Fruit fly (Drosophila melanogaster) whole organism, embryonic: ENCODE measurements around the gene Actn3.

ENCODE experiments used
- CG11085 ChIP-seq: fragments of 200-800 bp; sonication (Bioruptor generic); IDR thresholded peaks from 2 replicates; pipeline ENCODE4 v1.3.6; 2022; ENCODE audit warnings: missing biosample characterization, missing genetic modification characterization
- CG12071 ChIP-seq: fragments of 200-800 bp; sonication (Bioruptor generic); optimal IDR thresholded peaks from 3 replicates; lab custom pipeline; 2018; ENCODE audit warnings: missing biosample characterization, mild to moderate bottlenecking, missing genetic modification characterization
- CG14050 ChIP-seq: fragments of 200-800 bp; sonication (Bioruptor generic); IDR thresholded peaks from 3 replicates; pipeline ENCODE4 v1.3.6; 2022; ENCODE audit warnings: missing biosample characterization, missing genetic modification characterization
- CG14667 ChIP-seq: fragments of 200-800 bp; sonication (Bioruptor generic); IDR thresholded peaks from 2 replicates; pipeline ENCODE4 v1.3.6; 2022; ENCODE audit warnings: missing biosample characterization, missing genetic modification characterization
- CG16779 ChIP-seq: fragments of 200-800 bp; sonication (Bioruptor generic); IDR thresholded peaks from 2 replicates; pipeline ENCODE4 v1.3.6; 2022; ENCODE audit warnings: missing biosample characterization, missing genetic modification characterization
- CG16815 ChIP-seq: fragments of 200-800 bp; sonication (Bioruptor generic); optimal IDR thresholded peaks from 3 replicates; lab custom pipeline; 2017; ENCODE audit warnings: missing biosample characterization, mild to moderate bottlenecking, missing genetic modification characterization
- CG17829 ChIP-seq: fragments of 200-800 bp; optimal IDR thresholded peaks from 2 replicates; lab custom pipeline; 2019; ENCODE audit warnings: missing biosample characterization, mild to moderate bottlenecking, missing genetic modification characterization, moderate library complexity
- CG18011 ChIP-seq: fragments of 200-800 bp; sonication (Bioruptor generic); optimal IDR thresholded peaks from 2 replicates; lab custom pipeline; 2017; ENCODE audit warnings: missing biosample characterization, missing genetic modification characterization, mild to moderate bottlenecking, moderate library complexity, missing genotype
- CG31224 ChIP-seq: fragments of 200-800 bp; sonication (Bioruptor generic); IDR thresholded peaks from 2 replicates; pipeline ENCODE4 v1.3.6; 2022; ENCODE audit warnings: missing biosample characterization, missing genetic modification characterization
- CG6683 ChIP-seq: fragments of 200-800 bp; sonication (Bioruptor generic); optimal IDR thresholded peaks from 2 replicates; lab custom pipeline; 2017; ENCODE audit warnings: missing biosample characterization, mild to moderate bottlenecking, missing genetic modification characterization, missing genetic modification reagents
- CG7963 ChIP-seq: fragments of 200-800 bp; sonication (Bioruptor generic); IDR thresholded peaks from 3 replicates; pipeline ENCODE4 v1.3.6; 2022; ENCODE audit warnings: missing biosample characterization, missing genetic modification characterization; ENCODE audit not compliant: partially characterized antibody
- CG8359 ChIP-seq: fragments of 200-800 bp; sonication (Bioruptor generic); optimal IDR thresholded peaks from 2 replicates; lab custom pipeline; 2017; ENCODE audit warnings: missing biosample characterization, mild to moderate bottlenecking, missing genetic modification characterization, borderline replicate concordance
- CG8765 ChIP-seq: fragments of 200-800 bp; sonication (Bioruptor generic); IDR thresholded peaks from 2 replicates; pipeline ENCODE4 v1.3.6; 2022; ENCODE audit warnings: missing biosample characterization, missing genetic modification characterization
- CG8924 ChIP-seq: fragments of 200-800 bp; optimal IDR thresholded peaks from 3 replicates; lab custom pipeline; 2019; ENCODE audit warnings: missing biosample characterization, mild to moderate bottlenecking, missing genetic modification characterization, moderate library complexity
- Dip3 ChIP-seq: fragments of 200-800 bp; sonication (Bioruptor generic); optimal IDR thresholded peaks from 3 replicates; lab custom pipeline; 2016; ENCODE audit warnings: missing biosample characterization, missing genetic modification characterization
- Dref ChIP-seq: fragments of 200-800 bp; sonication (Bioruptor generic); IDR thresholded peaks from 2 replicates; pipeline ENCODE4 v1.3.6; 2022; ENCODE audit warnings: missing biosample characterization, missing genetic modification characterization
- Gug ChIP-seq: fragments of 200-800 bp; sonication (Bioruptor generic); IDR thresholded peaks from 4 replicates; pipeline ENCODE4 v1.3.6; 2022; ENCODE audit warnings: missing biosample characterization, missing genetic modification characterization
- Hey ChIP-seq: fragments of 200-800 bp; sonication (Bioruptor generic); optimal IDR thresholded peaks from 3 replicates; lab custom pipeline; 2018; ENCODE audit warnings: missing biosample characterization, mild to moderate bottlenecking, missing genetic modification characterization
- Mrtf ChIP-seq: fragments of 200-800 bp; sonication (Bioruptor generic); IDR thresholded peaks from 3 replicates; pipeline ENCODE4 v1.3.6; 2022; ENCODE audit warnings: missing biosample characterization, missing genetic modification characterization
- Oli ChIP-seq: fragments of 200-800 bp; sonication (Bioruptor generic); optimal IDR thresholded peaks from 2 replicates; lab custom pipeline; 2018; ENCODE audit warnings: missing biosample characterization, mild to moderate bottlenecking, missing genetic modification characterization, moderate library complexity
- Spps ChIP-seq: fragments of 200-800 bp; sonication (Bioruptor generic); optimal IDR thresholded peaks from 2 replicates; lab custom pipeline; 2018; ENCODE audit warnings: missing biosample characterization, mild to moderate bottlenecking, missing genetic modification characterization
- ara ChIP-seq: fragments of 200-800 bp; sonication (Bioruptor generic); IDR thresholded peaks from 2 replicates; pipeline ENCODE4 v1.3.6; 2022; ENCODE audit warnings: missing biosample characterization, missing genetic modification characterization
- bab2 ChIP-seq: fragments of 200-800 bp; sonication (Bioruptor generic); optimal IDR thresholded peaks from 2 replicates; lab custom pipeline; 2016; ENCODE audit warnings: missing biosample characterization, missing genetic modification characterization
- bbx ChIP-seq: fragments of 200-800 bp; sonication (Bioruptor generic); IDR thresholded peaks from 2 replicates; pipeline ENCODE4 v1.3.6; 2022; ENCODE audit warnings: missing biosample characterization, missing genetic modification characterization; ENCODE audit not compliant: partially characterized antibody
- bowl ChIP-seq: fragments of 200-800 bp; sonication (Bioruptor generic); IDR thresholded peaks from 2 replicates; pipeline ENCODE4 v1.3.6; 2022; ENCODE audit warnings: missing biosample characterization, missing genetic modification characterization
- cas ChIP-seq: fragments of 200-800 bp; sonication (Bioruptor generic); IDR thresholded peaks from 2 replicates; pipeline ENCODE4 v1.3.6; 2022; ENCODE audit warnings: missing biosample characterization, missing genetic modification characterization
- chif ChIP-seq, 2 experiments: fragments of 200-800 bp; sonication (Bioruptor generic); optimal IDR thresholded peaks; 3 replicates each; lab custom pipeline; 2016; ENCODE audit warnings: missing biosample characterization in 2 of 2, missing genetic modification characterization in 2 of 2
- crp ChIP-seq, 2 experiments: fragments of 200-800 bp; sonication (Bioruptor generic); optimal IDR thresholded peaks; 2 replicates in 1 of 2; 3 replicates in 1 of 2; lab custom pipeline; 2017; ENCODE audit warnings: missing biosample characterization in 2 of 2, missing genetic modification characterization in 2 of 2, mild to moderate bottlenecking in 1 of 2, moderate library complexity in 1 of 2
- da ChIP-seq: fragments of 200-800 bp; sonication (Bioruptor generic); optimal IDR thresholded peaks from 2 replicates; lab custom pipeline; 2016; ENCODE audit warnings: missing biosample characterization, missing genetic modification characterization
- fd102C ChIP-seq: fragments of 200-800 bp; sonication (Bioruptor generic); optimal IDR thresholded peaks from 2 replicates; lab custom pipeline; 2018; ENCODE audit warnings: missing biosample characterization, mild to moderate bottlenecking, missing genetic modification characterization, moderate library complexity
- fd64A ChIP-seq: fragments of 200-800 bp; sonication (Bioruptor generic); optimal IDR thresholded peaks from 3 replicates; lab custom pipeline; 2018; ENCODE audit warnings: missing biosample characterization, mild to moderate bottlenecking, missing genetic modification characterization
- fd96Cb ChIP-seq: fragments of 200-800 bp; sonication (Bioruptor generic); optimal IDR thresholded peaks from 2 replicates; lab custom pipeline; 2018; ENCODE audit warnings: missing biosample characterization, mild to moderate bottlenecking, missing genetic modification characterization, moderate library complexity
- hth ChIP-seq: fragments of >200 bp; optimal IDR thresholded peaks from 2 replicates; lab custom pipeline; 2017; ENCODE audit warnings: inconsistent platforms
- lbe ChIP-seq: fragments of 200-800 bp; sonication (Bioruptor generic); optimal IDR thresholded peaks from 2 replicates; lab custom pipeline; 2016; ENCODE audit warnings: missing biosample characterization, mild to moderate bottlenecking, missing genetic modification characterization
- org-1 ChIP-seq: fragments of 200-800 bp; sonication (Bioruptor generic); optimal IDR thresholded peaks from 2 replicates; lab custom pipeline; 2017; ENCODE audit warnings: missing biosample characterization, missing genetic modification characterization
- pfk ChIP-seq: fragments of 200-800 bp; sonication (Bioruptor generic); optimal IDR thresholded peaks from 2 replicates; lab custom pipeline; 2018; ENCODE audit warnings: missing biosample characterization, mild to moderate bottlenecking, missing genetic modification characterization, moderate library complexity
- prd ChIP-seq, 3 experiments: fragments of >200 bp in 2 of 3; fragments of 200-800 bp in 1 of 3; sonication (Bioruptor generic) in 1 of 3; optimal IDR thresholded peaks in 2 of 3; IDR thresholded peaks in 1 of 3; 2 replicates in 2 of 3; 3 replicates in 1 of 3; pipeline versions ENCODE4 v1.3.6 to Lab custom; 2017 to 2022; ENCODE audit warnings: missing biosample characterization in 1 of 3, missing genetic modification characterization in 1 of 3
- psq ChIP-seq: fragments of 200-800 bp; sonication (Bioruptor generic); optimal IDR thresholded peaks from 2 replicates; lab custom pipeline; 2017; ENCODE audit warnings: missing biosample characterization, missing genetic modification characterization
- pzg ChIP-seq: fragments of 200-800 bp; sonication (Bioruptor generic); optimal IDR thresholded peaks from 3 replicates; lab custom pipeline; 2018; ENCODE audit warnings: missing biosample characterization, mild to moderate bottlenecking, missing genetic modification characterization, moderate library complexity
- run ChIP-seq: fragments of 200-800 bp; sonication (Bioruptor generic); optimal IDR thresholded peaks from 3 replicates; lab custom pipeline; 2018; ENCODE audit warnings: missing biosample characterization, mild to moderate bottlenecking, missing genetic modification characterization
- sc ChIP-seq, 3 experiments: fragments of >200 bp in 2 of 3; fragments of 200-800 bp in 1 of 3; sonication (Bioruptor generic) in 1 of 3; optimal IDR thresholded peaks; 2 replicates in 2 of 3; 3 replicates in 1 of 3; lab custom pipeline; 2017; ENCODE audit warnings: mild to moderate bottlenecking in 1 of 3, missing biosample characterization in 1 of 3, missing genetic modification characterization in 1 of 3, missing genetic modification reagents in 1 of 3
- sd ChIP-seq: fragments of 200-800 bp; sonication (Bioruptor generic); optimal IDR thresholded peaks from 3 replicates; lab custom pipeline; 2018; ENCODE audit warnings: missing biosample characterization, mild to moderate bottlenecking, missing genetic modification characterization, moderate library complexity
- sens-2 ChIP-seq: fragments of 200-800 bp; sonication (Bioruptor generic); IDR thresholded peaks from 2 replicates; pipeline ENCODE4 v1.3.6; 2022; ENCODE audit warnings: missing biosample characterization, missing genetic modification characterization
- seq ChIP-seq: fragments of 200-800 bp; sonication (Bioruptor generic); IDR thresholded peaks from 2 replicates; pipeline ENCODE4 v1.3.6; 2022; ENCODE audit warnings: missing biosample characterization, missing genetic modification characterization
- so ChIP-seq: fragments of 200-800 bp; sonication (Bioruptor generic); IDR thresholded peaks from 3 replicates; pipeline ENCODE4 v1.3.6; 2022; ENCODE audit warnings: missing biosample characterization, missing genetic modification characterization
- stwl ChIP-seq: fragments of 200-800 bp; sonication (Bioruptor generic); optimal IDR thresholded peaks from 3 replicates; lab custom pipeline; 2018; ENCODE audit warnings: missing biosample characterization, mild to moderate bottlenecking, missing genetic modification characterization, moderate library complexity
- tup ChIP-seq: fragments of 200-800 bp; sonication (Bioruptor generic); optimal IDR thresholded peaks from 2 replicates; lab custom pipeline; 2016; ENCODE audit warnings: missing biosample characterization, mild to moderate bottlenecking, missing genetic modification characterization, moderate library complexity
- unc-4 ChIP-seq: fragments of 200-800 bp; sonication (Bioruptor generic); IDR thresholded peaks from 2 replicates; pipeline ENCODE4 v1.3.6; 2022; ENCODE audit warnings: missing biosample characterization, missing genetic modification characterization; ENCODE audit not compliant: partially characterized antibody

Actn3 gene

DNA sequence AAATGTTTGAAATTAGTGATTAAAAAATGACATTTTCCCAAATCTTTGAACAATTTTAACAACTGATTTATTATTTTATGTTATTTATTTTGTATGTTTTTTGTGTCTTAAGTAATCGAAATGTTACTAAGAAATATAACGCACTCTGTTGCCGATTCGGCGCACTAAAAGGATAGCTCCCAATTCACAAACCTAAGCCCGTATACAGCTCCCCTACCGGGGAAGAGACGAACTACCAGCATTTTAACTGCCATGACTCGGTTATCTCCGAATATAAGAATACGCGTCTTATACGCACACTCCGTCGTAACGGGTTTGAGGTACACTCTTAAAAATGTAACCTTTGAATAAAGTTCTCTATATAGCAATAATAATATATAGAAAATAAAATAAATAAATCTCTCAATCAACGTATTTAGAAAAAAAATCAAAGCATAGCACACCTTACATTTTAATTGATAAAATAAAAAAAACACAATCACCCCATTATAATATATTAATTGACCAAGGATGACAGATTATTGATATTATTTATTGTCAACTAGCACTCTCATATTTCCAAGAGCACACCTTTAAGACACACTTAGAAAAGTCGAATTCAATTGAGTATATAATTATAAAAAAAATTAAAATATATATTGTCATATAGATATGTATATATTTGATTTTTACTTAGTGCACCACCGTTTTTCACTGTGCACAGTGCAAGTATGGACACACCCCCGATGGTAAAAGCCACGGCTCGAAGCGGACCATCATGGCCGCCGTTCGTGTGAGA, 19.6 kb downstream of the Actn3 start (continued):
- TF ChIP-seq psq (GFP tag; lab: Kevin White, UChicago), result peak; percentile 63
- peak; percentile 76 for TF ChIP-seq Spps
- TF ChIP-seq fd64A (GFP tag; lab: Kevin White, UChicago), result no peak
- peak; percentile 54 for TF ChIP-seq ara
- peak in 1 of 2 experiments; percentile 28 for TF ChIP-seq crp (GFP tag; optimal IDR thresholded peaks at IDR 0.05; lab: Kevin White, UChicago)
- peak; percentile 43 for TF ChIP-seq CG14050 (GFP tag; lab: Robert Waterston, UW)
- peak; percentile 93 for TF ChIP-seq CG8924
- TF ChIP-seq hth (lab: Kevin White, UChicago), result no peak
- TF ChIP-seq chif (GFP tag; optimal IDR thresholded peaks at IDR 0.05; lab: Kevin White, UChicago), result peak in 1 of 2 experiments; percentile 38
- peak; percentile 70 for TF ChIP-seq CG16815 (GFP tag; lab: Kevin White, UChicago)
- no peak; the same call in 1 of the 2 replicates for TF ChIP-seq CG8765
- no peak for TF ChIP-seq bbx (GFP tag; lab: Robert Waterston, UW)
- TF ChIP-seq Gug (GFP tag; lab: Robert Waterston, UW), result peak; percentile 38; the same call in 3 of the 4 replicates
- peak; percentile 9 for TF ChIP-seq bab2 (GFP tag; lab: Kevin White, UChicago)
- TF ChIP-seq pfk (GFP tag; lab: Kevin White, UChicago), result no peak
- TF ChIP-seq CG6683 (GFP tag; lab: Kevin White, UChicago), result no peak
- TF ChIP-seq prd (optimal IDR thresholded peaks at IDR 0.05; lab: Kevin White, UChicago), result no peak
- TF ChIP-seq prd (GFP tag; IDR thresholded peaks at IDR 0.05; lab: Robert Waterston, UW), result peak; percentile 83
- peak; percentile 89 for TF ChIP-seq Oli
- TF ChIP-seq CG14667 (GFP tag; lab: Robert Waterston, UW), result peak; percentile 20; the same call in 1 of the 2 replicates
- TF ChIP-seq stwl (tag; lab: Kevin White, UChicago), result no peak
- TF ChIP-seq tup (GFP tag; lab: Kevin White, UChicago), result no peak
- no peak for TF ChIP-seq Dip3 (GFP tag; lab: Kevin White, UChicago)
- no peak for TF ChIP-seq bowl (GFP tag; lab: Robert Waterston, UW)
- peak; percentile 57; the same call in 2 of the 3 replicates for TF ChIP-seq so (GFP tag; lab: Robert Waterston, UW)
- TF ChIP-seq CG17829, result peak; percentile 91
- 0 out of 2 replicates have a peak, but pooled peaks have one; percentile 34 for TF ChIP-seq seq
- no peak for TF ChIP-seq sens-2
- TF ChIP-seq da (GFP tag; lab: Kevin White, UChicago), result no peak
- peak; percentile 72 for TF ChIP-seq CG8359
- TF ChIP-seq cas, result no peak
- TF ChIP-seq Dref (GFP tag; lab: Robert Waterston, UW), result no peak
- TF ChIP-seq CG16779 (GFP tag; lab: Robert Waterston, UW), result no peak
- TF ChIP-seq fd102C (GFP tag; lab: Kevin White, UChicago), result peak; percentile 24
- no peak for TF ChIP-seq CG11085 (GFP tag; lab: Robert Waterston, UW)
- peak; percentile 87 for TF ChIP-seq fd96Cb (tag; lab: Kevin White, UChicago)
- no peak for TF ChIP-seq CG31224 (GFP tag; lab: Robert Waterston, UW)
- no peak for TF ChIP-seq CG18011 (GFP tag; lab: Kevin White, UChicago)
- TF ChIP-seq org-1 (GFP tag; lab: Kevin White, UChicago), result peak; percentile 67
- TF ChIP-seq Hey (tag; lab: Kevin White, UChicago), result no peak
- no peak for TF ChIP-seq CG7963 (GFP tag; lab: Robert Waterston, UW)
- TF ChIP-seq CG12071 (GFP tag; lab: Kevin White, UChicago), result no peak
- peak; percentile 12 for TF ChIP-seq pzg (GFP tag; lab: Kevin White, UChicago)
- TF ChIP-seq sd (tag; lab: Kevin White, UChicago), result peak; percentile 31
- peak; percentile 52 for TF ChIP-seq run (tag; lab: Kevin White, UChicago)
- TF ChIP-seq Mrtf, result no peak; the same call in 2 of the 3 replicates
- TF ChIP-seq sc (optimal IDR thresholded peaks at IDR 0.05; lab: Kevin White, UChicago), result no peak
- peak; percentile 81 for TF ChIP-seq sc (GFP tag; optimal IDR thresholded peaks at IDR 0.05; lab: Kevin White, UChicago)
- TF ChIP-seq unc-4 (GFP tag; lab: Robert Waterston, UW), result no peak
- no peak for TF ChIP-seq lbe (GFP tag; lab: Kevin White, UChicago)
